Worm (Caenorhabditis elegans) whole organism, mixed stage, embryonic: ENCODE measurements around the gene ZK262.20.

Source experiments
- elt-1 ChIP-seq: sonication (generic microtip); optimal IDR thresholded peaks from 2 replicates; lab custom pipeline; 2017; ENCODE audit warnings: missing genetic modification characterization, mild to moderate bottlenecking, missing compliant biosample characterization, antibody characterized with exemption, moderate library complexity, borderline replicate concordance; ENCODE audit not compliant: insufficient read depth
- lin-32 ChIP-seq: fragments of 200-800 bp; sonication (Bioruptor generic); optimal IDR thresholded peaks from 2 replicates; lab custom pipeline; 2018; ENCODE audit warnings: mild to moderate bottlenecking, missing genetic modification characterization, missing compliant biosample characterization
- mab-5 ChIP-seq: fragments of 150-350 bp; optimal IDR thresholded peaks from 2 replicates; lab custom pipeline; 2014; ENCODE audit warnings: missing biosample characterization, missing genetic modification characterization
- nhr-76 ChIP-seq: sonication (generic microtip); optimal IDR thresholded peaks from 2 replicates; lab custom pipeline; 2017; ENCODE audit warnings: missing biosample characterization, missing genetic modification characterization
- snpc-4 ChIP-seq: fragments of 150-350 bp; optimal IDR thresholded peaks from 2 replicates; lab custom pipeline; 2014; ENCODE audit warnings: missing biosample characterization, missing genetic modification characterization
- sptf-1 ChIP-seq: sonication (generic microtip); optimal IDR thresholded peaks from 2 replicates; lab custom pipeline; 2017; ENCODE audit warnings: mild to moderate bottlenecking, missing genetic modification characterization, moderate library complexity, missing compliant biosample characterization
- unc-39 ChIP-seq: fragments of 150-350 bp; optimal IDR thresholded peaks from 2 replicates; lab custom pipeline; 2014; ENCODE audit warnings: missing biosample characterization, missing genetic modification characterization
- unc-62 ChIP-seq: fragments of 150-350 bp; optimal IDR thresholded peaks from 2 replicates; lab custom pipeline; 2014; ENCODE audit warnings: missing biosample characterization, missing genetic modification reagents, missing genetic modification characterization

- TF ChIP-seq snpc-4 (tag; lab: Kevin White, UChicago) (no peak), nhr-76 (tag; lab: Kevin White, UChicago) (no peak), unc-62 (GFP tag; lab: Kevin White, UChicago) (no peak), elt-1 (tag; lab: Kevin White, UChicago) (no peak), unc-39 (tag; lab: Kevin White, UChicago) (no peak), mab-5 (tag; lab: Kevin White, UChicago) (no peak), lin-32 (no peak), sptf-1 (tag; lab: Kevin White, UChicago) (no peak)
These were observed 39.4 kb upstream of the ZK262.20 start, which contains the start of gene srh-181 for ce11 chrV:18474223-18474622.
